In genomic region chrIV:6330790-6331189, ce11 we compare ENCODE assay signal across 7 worm cellular contexts.
A peak's percentile ranks its signal among the peaks of the same experiment; 100 is the strongest.
TF ChIP-seq lines count a peak whose summit lies in the region.

No protein-coding gene starts in this region.

TF ChIP-seq in whole organism, L1 larva, 84 proteins besides CTCF, POLR2A, EP300 and RAD21:
- TF ChIP-seq lin-14 (GFP tag; optimal IDR thresholded peaks at IDR 0.05; lab: Kevin White, UChicago) = peak; percentile 26
- peak; percentile 12 for TF ChIP-seq elt-2 (tag; optimal IDR thresholded peaks at IDR 0.05; lab: Kevin White, UChicago)
- TF ChIP-seq ceh-63 (GFP tag; optimal IDR thresholded peaks at IDR 0.05; lab: Kevin White, UChicago) = no peak
- TF ChIP-seq hpl-2 (GFP tag; optimal IDR thresholded peaks at IDR 0.05; lab: Kevin White, UChicago) = no peak
TF ChIP-seq in whole organism, L1 larva: peak in this region for 2.

TF ChIP-seq in whole organism, L2 larva, 48 proteins besides CTCF, POLR2A, EP300 and RAD21:
- TF ChIP-seq fos-1 (tag; optimal IDR thresholded peaks at IDR 0.05; lab: Kevin White, UChicago) (peak; percentile 68), peb-1 (tag; optimal IDR thresholded peaks at IDR 0.05; lab: Kevin White, UChicago) (no peak), lin-13 (GFP tag; optimal IDR thresholded peaks at IDR 0.05; lab: Kevin White, UChicago) (no peak), unc-55 (GFP tag; optimal IDR thresholded peaks at IDR 0.05; lab: Kevin White, UChicago) (no peak), ZK546.5 (tag; optimal IDR thresholded peaks at IDR 0.05; lab: Kevin White, UChicago) (no peak), unc-39 (tag; optimal IDR thresholded peaks at IDR 0.05; lab: Kevin White, UChicago) (no peak), elt-3 (tag; optimal IDR thresholded peaks at IDR 0.05; lab: Kevin White, UChicago) (no peak)

TF ChIP-seq in whole organism, L3 larva, 47 proteins besides CTCF, POLR2A, EP300 and RAD21:
- peak; percentile 37 for TF ChIP-seq pqm-1 (tag; optimal IDR thresholded peaks at IDR 0.05; lab: Kevin White, UChicago)
- peak; percentile 81 for TF ChIP-seq elt-2 (tag; optimal IDR thresholded peaks at IDR 0.05; lab: Kevin White, UChicago)
- TF ChIP-seq nhr-76 (tag; optimal IDR thresholded peaks at IDR 0.05; lab: Kevin White, UChicago) = no peak
- TF ChIP-seq hmg-11 (tag; optimal IDR thresholded peaks at IDR 0.05; lab: Kevin White, UChicago) = no peak
- no peak for TF ChIP-seq unc-62 (GFP tag; optimal IDR thresholded peaks at IDR 0.05; lab: Kevin White, UChicago)

TF ChIP-seq in whole organism, L4 larva, 104 proteins besides CTCF, POLR2A, EP300 and RAD21 (continues in another document):
- no peak for TF ChIP-seq lin-39 (tag; optimal IDR thresholded peaks at IDR 0.05; lab: Kevin White, UChicago)
- TF ChIP-seq ama-1 (optimal IDR thresholded peaks at IDR 0.05; lab: Kevin White, UChicago) = peak; percentile 15
- peak; percentile 78 for TF ChIP-seq php-3 (GFP tag; IDR thresholded peaks at IDR 0.05; lab: Robert Waterston, UW)
- TF ChIP-seq nhr-111 (GFP tag; optimal IDR thresholded peaks at IDR 0.05; lab: Kevin White, UChicago) = no peak
- TF ChIP-seq spr-1 (tag; optimal IDR thresholded peaks at IDR 0.05; lab: Kevin White, UChicago) = no peak
- no peak for TF ChIP-seq daf-19 (GFP tag; conservative IDR thresholded peaks at IDR 0.05; lab: Robert Waterston, UW)
- TF ChIP-seq mes-2 (tag; optimal IDR thresholded peaks at IDR 0.05; lab: Kevin White, UChicago; ENCODE audit: poor library complexity, severe bottlenecking) = peak; percentile 7
- TF ChIP-seq daf-16 (GFP tag; optimal IDR thresholded peaks at IDR 0.05; lab: Kevin White, UChicago) = no peak
- TF ChIP-seq daf-16 (tag; optimal IDR thresholded peaks at IDR 0.05; lab: Kevin White, UChicago) = peak; percentile 64
- TF ChIP-seq dmd-6 (GFP tag; IDR thresholded peaks at IDR 0.05; lab: Robert Waterston, UW) = peak; percentile 81
- TF ChIP-seq T26A8.4 (GFP tag; IDR thresholded peaks at IDR 0.05; lab: Robert Waterston, UW) = no peak; the same call in 1 of the 2 replicates
- TF ChIP-seq hlh-11 (tag; optimal IDR thresholded peaks at IDR 0.05; lab: Kevin White, UChicago) = peak; percentile 63
- TF ChIP-seq sdz-12 (GFP tag; optimal IDR thresholded peaks at IDR 0.05; lab: Kevin White, UChicago) = no peak
- peak; percentile 69; the same call in 1 of the 2 replicates for TF ChIP-seq ceh-20 (GFP tag; IDR thresholded peaks at IDR 0.05; lab: Robert Waterston, UW)
- no peak for TF ChIP-seq lin-15B (tag; optimal IDR thresholded peaks at IDR 0.05; lab: Kevin White, UChicago)
- TF ChIP-seq aha-1 (tag; lab: Kevin White, UChicago) = no peak
- TF ChIP-seq dve-1 (tag; optimal IDR thresholded peaks at IDR 0.05; lab: Kevin White, UChicago; ENCODE audit: insufficient read depth) = peak; percentile 55
- peak; percentile 33 for TF ChIP-seq T20F7.1 (GFP tag; optimal IDR thresholded peaks at IDR 0.05; lab: Kevin White, UChicago)
- peak; percentile 47 for TF ChIP-seq mxl-3 (GFP tag; optimal IDR thresholded peaks at IDR 0.05; lab: Kevin White, UChicago)

TF ChIP-seq in whole organism, late embryonic, 69 proteins besides CTCF, POLR2A, EP300 and RAD21:
- TF ChIP-seq K02D7.2 (tag; optimal IDR thresholded peaks at IDR 0.05; lab: Kevin White, UChicago) (no peak), elt-2 (tag; optimal IDR thresholded peaks at IDR 0.05; lab: Kevin White, UChicago) (peak; percentile 56), rnt-1 (tag; optimal IDR thresholded peaks at IDR 0.05; lab: Kevin White, UChicago) (peak; percentile 11)

TF ChIP-seq in whole organism, mixed stage, embryonic, 35 proteins besides CTCF, POLR2A, EP300 and RAD21:
- peak; percentile 12 for TF ChIP-seq unc-120 (tag; optimal IDR thresholded peaks at IDR 0.05; lab: Kevin White, UChicago; ENCODE audit: poor library complexity, severe bottlenecking)
- no peak for TF ChIP-seq ceh-39 (tag; optimal IDR thresholded peaks at IDR 0.05; lab: Kevin White, UChicago)
- TF ChIP-seq unc-62 (GFP tag; optimal IDR thresholded peaks at IDR 0.05; lab: Kevin White, UChicago) = peak; percentile 49
TF ChIP-seq in whole organism, mixed stage, embryonic: peak in this region for 2.

TF ChIP-seq in whole organism, young adult, 124 proteins besides CTCF, POLR2A, EP300 and RAD21:
- peak; percentile 88 for TF ChIP-seq nhr-80 (tag; optimal IDR thresholded peaks at IDR 0.05; lab: Kevin White, UChicago)
- TF ChIP-seq ceh-91 (GFP tag; IDR thresholded peaks at IDR 0.05; lab: Robert Waterston, UW) = no peak
- no peak for TF ChIP-seq lir-1 (GFP tag; conservative IDR thresholded peaks at IDR 0.05; lab: Robert Waterston, UW)
- no peak for TF ChIP-seq Y53F4B.3 (GFP tag; IDR thresholded peaks at IDR 0.05; lab: Robert Waterston, UW)
- no peak for TF ChIP-seq sdz-38 (tag; optimal IDR thresholded peaks at IDR 0.05; lab: Kevin White, UChicago)
- TF ChIP-seq let-607 (tag; optimal IDR thresholded peaks at IDR 0.05; lab: Kevin White, UChicago) = no peak
- 0 out of 2 replicates have a peak, but pooled peaks have one; percentile 32 for TF ChIP-seq B0336.3 (GFP tag; IDR thresholded peaks at IDR 0.05; lab: Robert Waterston, UW)
- TF ChIP-seq aptf-2 (GFP tag; conservative IDR thresholded peaks at IDR 0.05; lab: Robert Waterston, UW) = no peak
- no peak for TF ChIP-seq hlh-26 (GFP tag; conservative IDR thresholded peaks at IDR 0.05; lab: Robert Waterston, UW)
- TF ChIP-seq ceh-40 (GFP tag; IDR thresholded peaks at IDR 0.05; lab: Robert Waterston, UW) = no peak
- no peak for TF ChIP-seq attf-3 (GFP tag; conservative IDR thresholded peaks at IDR 0.05; lab: Robert Waterston, UW)
- no peak for TF ChIP-seq F55B11.4 (tag; optimal IDR thresholded peaks at IDR 0.05; lab: Kevin White, UChicago; ENCODE audit: borderline replicate concordance, insufficient read depth)
- no peak for TF ChIP-seq rec-8 (tag; optimal IDR thresholded peaks at IDR 0.05; lab: Kevin White, UChicago)
- peak; percentile 57 for TF ChIP-seq dox-1 (GFP tag; IDR thresholded peaks at IDR 0.05; lab: Robert Waterston, UW)
- no peak for TF ChIP-seq F37B4.10 (GFP tag; IDR thresholded peaks at IDR 0.05; lab: Robert Waterston, UW)
- TF ChIP-seq egl-18 (GFP tag; IDR thresholded peaks at IDR 0.05; lab: Robert Waterston, UW) = no peak
- no peak for TF ChIP-seq F33H1.4 (GFP tag; IDR thresholded peaks at IDR 0.05; lab: Robert Waterston, UW)
- 0 out of 2 replicates have a peak, but pooled peaks have one; percentile 29 for TF ChIP-seq ceh-58 (GFP tag; IDR thresholded peaks at IDR 0.05; lab: Robert Waterston, UW)
- no peak for TF ChIP-seq ets-4 (GFP tag; optimal IDR thresholded peaks at IDR 0.05; lab: Kevin White, UChicago)
- TF ChIP-seq nfya-1 (tag; optimal IDR thresholded peaks at IDR 0.05; lab: Kevin White, UChicago; ENCODE audit: borderline replicate concordance, insufficient read depth) = no peak
- no peak for TF ChIP-seq F22D6.2 (tag; optimal IDR thresholded peaks at IDR 0.05; lab: Kevin White, UChicago)
- TF ChIP-seq cebp-1 (GFP tag; IDR thresholded peaks at IDR 0.05; lab: Robert Waterston, UW) = no peak
- peak; percentile 40 for TF ChIP-seq cebp-1 (tag; optimal IDR thresholded peaks at IDR 0.05; lab: Kevin White, UChicago)
- no peak for TF ChIP-seq ztf-28 (GFP tag; IDR thresholded peaks at IDR 0.05; lab: Robert Waterston, UW)
- no peak for TF ChIP-seq F23B12.7 (tag; optimal IDR thresholded peaks at IDR 0.05; lab: Kevin White, UChicago; ENCODE audit: insufficient read depth)
- TF ChIP-seq Y56A3A.18 (GFP tag; IDR thresholded peaks at IDR 0.05; lab: Robert Waterston, UW) = no peak
- no peak for TF ChIP-seq mes-4 (tag; optimal IDR thresholded peaks at IDR 0.05; lab: Kevin White, UChicago)
